Worm (Caenorhabditis elegans): Measurements from ENCODE around the gene ugt-22.
A peak's percentile ranks its signal among the peaks of the same experiment; 100 is the strongest.

DNA sequence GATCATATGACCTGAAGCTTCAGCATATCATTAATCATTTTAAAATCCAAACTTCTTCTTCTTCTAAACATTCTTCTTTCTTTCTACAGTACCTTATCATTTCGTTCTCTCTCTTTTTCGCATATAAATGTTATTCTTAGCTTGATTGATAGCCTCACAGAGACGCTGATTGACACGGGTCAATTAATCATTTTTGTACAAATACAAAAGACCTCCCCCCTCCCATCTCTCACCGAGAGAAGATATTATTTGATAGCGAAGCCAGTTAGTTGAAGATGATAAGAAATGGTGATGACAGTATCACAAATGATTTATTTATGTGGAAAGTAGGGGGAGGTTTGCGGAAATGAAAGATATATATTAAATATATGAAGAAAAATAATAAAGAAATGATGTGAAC, 43.7 kb downstream of the ugt-22 start:
- TF ChIP-seq nhr-11 (tag; optimal IDR thresholded peaks at IDR 0.05) (no peak), nfya-1 (tag; optimal IDR thresholded peaks at IDR 0.05; ENCODE audit: insufficient read depth) (peak; percentile 40), ama-1 (optimal IDR thresholded peaks at IDR 0.05) (no peak), pha-4 (tag; optimal IDR thresholded peaks at IDR 0.05) (no peak), elt-1 (tag; optimal IDR thresholded peaks at IDR 0.05) (no peak), nhr-43 (tag; optimal IDR thresholded peaks at IDR 0.05; ENCODE audit: poor library complexity, severe bottlenecking) (peak; percentile 86), unc-62 (GFP tag; optimal IDR thresholded peaks at IDR 0.05) (peak; percentile 94), nhr-25 (tag; optimal IDR thresholded peaks at IDR 0.05) (peak; percentile 79), ceh-9 (tag; optimal IDR thresholded peaks at IDR 0.05) (no peak), nhr-12 (tag; optimal IDR thresholded peaks at IDR 0.05) (no peak)
